Worm (Caenorhabditis elegans) whole organism, L1 larva: ENCODE data around the gene grd-14.

ENCODE experiments used
- C16A3.4 ChIP-seq: fragments of 150-350 bp; optimal IDR thresholded peaks from 2 replicates; lab custom pipeline; 2014; ENCODE audit warnings: missing biosample characterization, missing genetic modification characterization
- C34B4.2 ChIP-seq: sonication (generic microtip); optimal IDR thresholded peaks from 2 replicates; lab custom pipeline; 2017; ENCODE audit warnings: mild to moderate bottlenecking, missing genetic modification characterization, missing compliant biosample characterization
- F16B12.6 ChIP-seq: fragments of 150-350 bp; optimal IDR thresholded peaks from 2 replicates; lab custom pipeline; 2014; ENCODE audit warnings: missing biosample characterization, missing genetic modification characterization
- alr-1 ChIP-seq: fragments of 200-800 bp; sonication (Bioruptor generic); optimal IDR thresholded peaks from 2 replicates; lab custom pipeline; 2018; ENCODE audit warnings: borderline replicate concordance, mild to moderate bottlenecking, missing genetic modification characterization, missing compliant biosample characterization
- ceh-82 ChIP-seq, 3 experiments: fragments of 150-350 bp in 1 of 3; sonication (generic microtip) in 2 of 3; optimal IDR thresholded peaks; 2 replicates each; lab custom pipeline; 2014 to 2017; ENCODE audit warnings: missing biosample characterization in 3 of 3, missing genetic modification characterization in 3 of 3
- dsc-1 ChIP-seq: sonication (generic microtip); optimal IDR thresholded peaks from 2 replicates; lab custom pipeline; 2016; ENCODE audit warnings: mild to moderate bottlenecking, missing genetic modification characterization, missing compliant biosample characterization
- efl-3 ChIP-seq: fragments of 200-800 bp; sonication (Bioruptor generic); optimal IDR thresholded peaks from 2 replicates; lab custom pipeline; 2018; ENCODE audit warnings: mild to moderate bottlenecking, missing genetic modification characterization, missing compliant biosample characterization
- egl-13 ChIP-seq: sonication (generic microtip); optimal IDR thresholded peaks from 2 replicates; lab custom pipeline; 2016; ENCODE audit warnings: missing genotype, missing genetic modification reagents, missing genetic modification characterization, missing compliant biosample characterization
- fkh-4 ChIP-seq: sonication (generic microtip); optimal IDR thresholded peaks from 2 replicates; lab custom pipeline; 2016; ENCODE audit warnings: missing compliant biosample characterization, missing genetic modification characterization, borderline replicate concordance
- grh-1 ChIP-seq: fragments of 200-800 bp; sonication (Bioruptor generic); IDR thresholded peaks from 2 replicates; pipeline ENCODE4 v1.3.6; 2022; ENCODE audit warnings: missing genetic modification reagents, missing genetic modification characterization, missing compliant biosample characterization
- hlh-4 ChIP-seq: sonication (generic microtip); optimal IDR thresholded peaks from 2 replicates; lab custom pipeline; 2016; ENCODE audit warnings: mild to moderate bottlenecking, missing genetic modification characterization, missing compliant biosample characterization
- jun-1 ChIP-seq: fragments of 150-350 bp; optimal IDR thresholded peaks from 2 replicates; lab custom pipeline; 2014; ENCODE audit warnings: missing biosample characterization, missing genetic modification reagents, missing genetic modification characterization
- lin-15B ChIP-seq: fragments of 150-350 bp; sonication (generic microtip); optimal IDR thresholded peaks from 3 replicates; lab custom pipeline; 2014; ENCODE audit warnings: missing biosample characterization, missing genetic modification characterization
- mdl-1 ChIP-seq, 2 experiments: fragments of 150-350 bp; optimal IDR thresholded peaks; 2 replicates each; lab custom pipeline; 2014 to 2017; ENCODE audit warnings: missing biosample characterization in 2 of 2, missing genetic modification characterization in 2 of 2, inconsistent platforms in 1 of 2
- mef-2 ChIP-seq: fragments of 150-350 bp; optimal IDR thresholded peaks from 2 replicates; lab custom pipeline; 2014; ENCODE audit warnings: missing biosample characterization, missing genetic modification characterization
- nhr-11 ChIP-seq: fragments of 150-350 bp; optimal IDR thresholded peaks from 2 replicates; lab custom pipeline; 2014; ENCODE audit warnings: missing biosample characterization, missing genetic modification characterization
- nhr-12 ChIP-seq: sonication (generic microtip); optimal IDR thresholded peaks from 2 replicates; lab custom pipeline; 2017; ENCODE audit warnings: missing biosample characterization, missing genetic modification characterization
- nhr-20 ChIP-seq: sonication (generic microtip); optimal IDR thresholded peaks from 2 replicates; lab custom pipeline; 2016; ENCODE audit warnings: mild to moderate bottlenecking, missing genetic modification characterization, missing compliant biosample characterization
- nhr-28 ChIP-seq: fragments of 150-350 bp; optimal IDR thresholded peaks from 2 replicates; lab custom pipeline; 2014; ENCODE audit warnings: missing biosample characterization, missing genetic modification characterization
- nhr-47 ChIP-seq: sonication (generic microtip); optimal IDR thresholded peaks from 2 replicates; lab custom pipeline; 2016; ENCODE audit warnings: mild to moderate bottlenecking, missing genetic modification characterization, moderate library complexity, missing compliant biosample characterization
- nhr-71 ChIP-seq: sonication (generic microtip); optimal IDR thresholded peaks from 2 replicates; lab custom pipeline; 2016; ENCODE audit warnings: mild to moderate bottlenecking, missing genetic modification characterization, moderate library complexity, missing compliant biosample characterization
- nhr-76 ChIP-seq: sonication (generic microtip); optimal IDR thresholded peaks from 2 replicates; lab custom pipeline; 2017; ENCODE audit warnings: missing biosample characterization, missing genetic modification characterization
- nhr-84 ChIP-seq: sonication (generic microtip); optimal IDR thresholded peaks from 2 replicates; lab custom pipeline; 2017; ENCODE audit warnings: missing biosample characterization, missing genetic modification characterization
- pag-3 ChIP-seq: sonication (generic microtip); optimal IDR thresholded peaks from 2 replicates; lab custom pipeline; 2017; ENCODE audit warnings: missing genetic modification characterization, mild to moderate bottlenecking, missing compliant biosample characterization, antibody characterized with exemption, borderline replicate concordance; ENCODE audit not compliant: insufficient read depth
- pax-3 ChIP-seq: fragments of 200-800 bp; sonication (Bioruptor generic); optimal IDR thresholded peaks from 2 replicates; lab custom pipeline; 2018; ENCODE audit warnings: mild to moderate bottlenecking, missing genetic modification characterization, moderate library complexity, missing compliant biosample characterization
- pqm-1 ChIP-seq: sonication (generic microtip); optimal IDR thresholded peaks from 3 replicates; lab custom pipeline; 2017; ENCODE audit warnings: missing biosample characterization, missing genetic modification characterization
- skn-1 ChIP-seq: fragments of 150-350 bp; optimal IDR thresholded peaks from 2 replicates; lab custom pipeline; 2014; ENCODE audit warnings: missing biosample characterization, missing genetic modification characterization
- sptf-1 ChIP-seq: fragments of 150-350 bp; optimal IDR thresholded peaks from 2 replicates; lab custom pipeline; 2014; ENCODE audit warnings: missing biosample characterization, missing genetic modification characterization
- sup-37 ChIP-seq: fragments of 200-800 bp; sonication (Bioruptor generic); optimal IDR thresholded peaks from 2 replicates; lab custom pipeline; 2018; ENCODE audit warnings: mild to moderate bottlenecking, missing genetic modification characterization, missing compliant biosample characterization
- swsn-7 ChIP-seq: sonication (generic microtip); optimal IDR thresholded peaks from 2 replicates; lab custom pipeline; 2016; ENCODE audit warnings: missing genetic modification characterization, missing compliant biosample characterization
- tbx-2 ChIP-seq: sonication (generic microtip); optimal IDR thresholded peaks from 2 replicates; lab custom pipeline; 2016; ENCODE audit warnings: missing genetic modification characterization, missing compliant biosample characterization
- tlp-1 ChIP-seq: fragments of 150-350 bp; optimal IDR thresholded peaks from 2 replicates; lab custom pipeline; 2014; ENCODE audit warnings: missing biosample characterization, missing genetic modification characterization
- unc-62 ChIP-seq: fragments of 150-350 bp; optimal IDR thresholded peaks from 2 replicates; lab custom pipeline; 2014; ENCODE audit warnings: missing biosample characterization, missing genetic modification reagents, missing genetic modification characterization
- unc-98 ChIP-seq: fragments of 200-800 bp; sonication (Bioruptor generic); IDR thresholded peaks from 2 replicates; pipeline ENCODE4 v1.3.6; 2022; ENCODE audit warnings: missing genetic modification characterization, missing compliant biosample characterization
- vab-15 ChIP-seq: sonication (generic microtip); optimal IDR thresholded peaks from 2 replicates; lab custom pipeline; 2017; ENCODE audit warnings: missing genotype, mild to moderate bottlenecking, missing genetic modification characterization, missing compliant biosample characterization
- ztf-11 ChIP-seq, 2 experiments: sonication (generic microtip); optimal IDR thresholded peaks; 2 replicates each; lab custom pipeline; 2016 to 2017; ENCODE audit warnings: missing genetic modification characterization in 2 of 2, missing biosample characterization in 1 of 2, missing compliant biosample characterization in 1 of 2
- ztf-4 ChIP-seq: fragments of 150-350 bp; optimal IDR thresholded peaks from 2 replicates; lab custom pipeline; 2014; ENCODE audit warnings: missing biosample characterization, missing genetic modification characterization

grd-14 gene

ce11 chrX:8550099-8550498 is 50.3 kb downstream of the grd-14 start (continued):
- TF ChIP-seq nhr-76 (tag; lab: Kevin White, UChicago) = no peak
- peak; percentile 29 for TF ChIP-seq jun-1 (tag; lab: Kevin White, UChicago)
- no peak for TF ChIP-seq vab-15 (tag; lab: Kevin White, UChicago)
- no peak for TF ChIP-seq dsc-1
- TF ChIP-seq fkh-4 (tag; lab: Kevin White, UChicago) = no peak
- no peak for TF ChIP-seq nhr-84 (tag; lab: Kevin White, UChicago)
- peak; percentile 89 for TF ChIP-seq nhr-20 (tag; lab: Kevin White, UChicago)
- TF ChIP-seq C34B4.2 = no peak
- TF ChIP-seq grh-1 (GFP tag; lab: Robert Waterston, UW) = peak; percentile 63
- no peak for TF ChIP-seq alr-1 (tag; lab: Kevin White, UChicago)
- no peak for TF ChIP-seq pax-3
- no peak for TF ChIP-seq lin-15B (tag; lab: Kevin White, UChicago)
- TF ChIP-seq C16A3.4 (tag; lab: Kevin White, UChicago) = peak; percentile 24
- no peak for TF ChIP-seq ztf-11 (tag; optimal IDR thresholded peaks at IDR 0.05; lab: Kevin White, UChicago)
- no peak for TF ChIP-seq nhr-28 (tag; lab: Kevin White, UChicago)
- no peak for TF ChIP-seq pag-3 (tag; lab: Kevin White, UChicago)
- no peak for TF ChIP-seq sup-37 (GFP tag; lab: Kevin White, UChicago)
- TF ChIP-seq efl-3 (GFP tag; lab: Kevin White, UChicago) = no peak
- TF ChIP-seq tlp-1 (tag; lab: Kevin White, UChicago) = no peak
- no peak for TF ChIP-seq unc-62 (GFP tag; lab: Kevin White, UChicago)
- peak in 1 of 2 experiments; percentile 85 for TF ChIP-seq mdl-1 (tag; optimal IDR thresholded peaks at IDR 0.05; lab: Kevin White, UChicago)
- TF ChIP-seq tbx-2 (tag; lab: Kevin White, UChicago) = peak; percentile 62
- TF ChIP-seq skn-1 (tag; lab: Kevin White, UChicago) = no peak
- TF ChIP-seq sptf-1 = no peak
- peak in 2 of 3 experiments; percentile 14 to 45 for TF ChIP-seq ceh-82 (tag; optimal IDR thresholded peaks at IDR 0.05; lab: Kevin White, UChicago)
- peak; percentile 56 for TF ChIP-seq nhr-47 (tag; lab: Kevin White, UChicago)
- TF ChIP-seq hlh-4 (tag; lab: Kevin White, UChicago) = no peak
- no peak for TF ChIP-seq unc-98 (GFP tag; lab: Robert Waterston, UW)
- TF ChIP-seq mef-2 (tag; lab: Kevin White, UChicago) = no peak
- TF ChIP-seq ztf-4 = no peak
- no peak for TF ChIP-seq nhr-12
- peak; percentile 79 for TF ChIP-seq nhr-71 (tag; lab: Kevin White, UChicago)
- TF ChIP-seq nhr-11 (tag; lab: Kevin White, UChicago) = no peak
- no peak for TF ChIP-seq egl-13 (tag; lab: Kevin White, UChicago)
- no peak for TF ChIP-seq pqm-1 (tag; lab: Kevin White, UChicago)
- TF ChIP-seq swsn-7 (tag; lab: Kevin White, UChicago) = peak; percentile 41
- TF ChIP-seq F16B12.6 (tag; lab: Kevin White, UChicago) = no peak
